Worm (Caenorhabditis elegans) whole organism, midembryonic: ENCODE measurements around the gene H10E21.1.

Experiments used
- T22C8.4 ChIP-seq: fragments of 200-800 bp; sonication (Bioruptor generic); IDR thresholded peaks from 2 replicates; pipeline ENCODE4 v1.3.6; 2022; ENCODE audit warnings: missing genetic modification characterization, missing compliant biosample characterization
- cog-1 ChIP-seq: sonication (generic microtip); optimal IDR thresholded peaks from 2 replicates; lab custom pipeline; 2016; ENCODE audit warnings: missing genetic modification characterization, missing compliant biosample characterization
- flt-1 ChIP-seq: fragments of 200-800 bp; sonication (Bioruptor generic); IDR thresholded peaks from 2 replicates; pipeline ENCODE4 v1.3.6; 2022; ENCODE audit warnings: missing genetic modification characterization, missing compliant biosample characterization
- klf-2 ChIP-seq: fragments of 200-800 bp; sonication (Bioruptor generic); conservative IDR thresholded peaks from 2 replicates; pipeline ENCODE4 v1.3.6; 2022; ENCODE audit warnings: missing genetic modification reagents, missing genetic modification characterization, missing compliant biosample characterization
- med-1 ChIP-seq: sonication (generic microtip); optimal IDR thresholded peaks from 2 replicates; lab custom pipeline; 2017; ENCODE audit warnings: missing genetic modification characterization, mild to moderate bottlenecking, missing compliant biosample characterization, antibody characterized with exemption, missing genetic modification reagents; ENCODE audit not compliant: insufficient read depth
- ref-1 ChIP-seq: fragments of 200-800 bp; sonication (Bioruptor generic); conservative IDR thresholded peaks from 2 replicates; pipeline ENCODE4 v1.3.6; 2022; ENCODE audit warnings: missing genetic modification reagents, missing genetic modification characterization, missing compliant biosample characterization
- tab-1 ChIP-seq: fragments of 200-800 bp; sonication (Bioruptor generic); IDR thresholded peaks from 2 replicates; pipeline ENCODE4 v1.3.6; 2022; ENCODE audit warnings: missing genetic modification characterization, missing compliant biosample characterization
- ztf-23 ChIP-seq: fragments of 200-800 bp; sonication (Bioruptor generic); IDR thresholded peaks from 2 replicates; pipeline ENCODE4 v1.3.6; 2022; ENCODE audit warnings: missing genetic modification reagents, missing genetic modification characterization, missing compliant biosample characterization
- ztf-29 ChIP-seq: fragments of 200-800 bp; sonication (Bioruptor generic); IDR thresholded peaks from 2 replicates; pipeline ENCODE4 v1.3.6; 2022; ENCODE audit warnings: missing genetic modification reagents, missing genetic modification characterization, missing compliant biosample characterization

DNA sequence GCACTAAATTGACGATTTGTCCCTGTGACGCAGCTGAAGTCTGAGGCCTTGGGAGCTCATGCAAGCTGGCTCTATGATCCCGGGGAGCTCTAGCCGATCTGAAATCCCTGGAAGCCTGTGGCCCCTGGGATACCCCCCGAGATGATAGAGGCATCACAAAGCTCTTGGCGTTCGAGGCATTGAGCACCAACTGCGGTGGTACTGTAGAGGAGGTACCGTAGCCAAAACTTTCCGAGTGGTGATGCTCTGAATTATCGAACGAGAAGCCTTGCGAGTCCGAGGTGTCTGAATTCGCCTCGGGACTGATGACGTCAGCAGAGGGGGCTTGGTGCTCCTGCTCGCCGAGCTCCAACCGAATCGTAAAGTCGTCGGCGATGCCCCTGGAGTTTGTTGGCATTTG, 5.7 kb downstream of the H10E21.1 start:
- no peak for TF ChIP-seq med-1
- no peak for TF ChIP-seq T22C8.4 (GFP tag; lab: Robert Waterston, UW)
- TF ChIP-seq flt-1 (GFP tag; lab: Robert Waterston, UW), result no peak
- TF ChIP-seq ztf-23 (GFP tag; lab: Robert Waterston, UW), result no peak
- TF ChIP-seq ref-1 (GFP tag; lab: Robert Waterston, UW), result no peak
- no peak for TF ChIP-seq ztf-29
- TF ChIP-seq tab-1 (GFP tag; lab: Robert Waterston, UW), result no peak
- TF ChIP-seq cog-1 (tag; lab: Kevin White, UChicago), result no peak
- no peak for TF ChIP-seq klf-2 (GFP tag; lab: Robert Waterston, UW)
